Worm (Caenorhabditis elegans) whole organism, L3 larva: ENCODE data around the gene T03E6.8.

Experiments used
- aly-2 ChIP-seq: fragments of 150-350 bp; optimal IDR thresholded peaks from 2 replicates; lab custom pipeline; 2014; ENCODE audit warnings: missing biosample characterization, missing genetic modification characterization
- ama-1 ChIP-seq: fragments of 150-350 bp; optimal IDR thresholded peaks from 2 replicates; lab custom pipeline; 2018
- ceh-16 ChIP-seq: sonication (generic microtip); optimal IDR thresholded peaks from 2 replicates; lab custom pipeline; 2017; ENCODE audit warnings: missing biosample characterization, missing genetic modification characterization
- ceh-82 ChIP-seq: fragments of 150-350 bp; optimal IDR thresholded peaks from 2 replicates; lab custom pipeline; 2014; ENCODE audit warnings: missing biosample characterization, missing genetic modification characterization
- daf-12 ChIP-seq: fragments of 150-350 bp; optimal IDR thresholded peaks from 2 replicates; lab custom pipeline; 2014; ENCODE audit warnings: missing biosample characterization, missing genetic modification reagents, missing genetic modification characterization
- egl-27 ChIP-seq: sonication (generic microtip); optimal IDR thresholded peaks from 4 replicates; lab custom pipeline; 2017; ENCODE audit warnings: missing biosample characterization, missing genetic modification reagents, missing genetic modification characterization
- egl-5 ChIP-seq: fragments of 150-350 bp; optimal IDR thresholded peaks from 2 replicates; lab custom pipeline; 2017; ENCODE audit warnings: missing biosample characterization, missing genetic modification reagents, missing genetic modification characterization, inconsistent platforms
- elt-1 ChIP-seq: fragments of 150-350 bp; optimal IDR thresholded peaks from 2 replicates; lab custom pipeline; 2014; ENCODE audit warnings: missing biosample characterization, missing genetic modification characterization
- elt-2 ChIP-seq: sonication (generic microtip); optimal IDR thresholded peaks from 2 replicates; lab custom pipeline; 2016; ENCODE audit warnings: missing genetic modification reagents, mild to moderate bottlenecking, missing genetic modification characterization, missing compliant biosample characterization
- elt-3 ChIP-seq, 3 experiments: fragments of 150-350 bp in 1 of 3; sonication (generic microtip) in 2 of 3; optimal IDR thresholded peaks; 2 replicates in 2 of 3; 4 replicates in 1 of 3; lab custom pipeline; 2014 to 2017; ENCODE audit warnings: missing biosample characterization in 3 of 3, missing genetic modification characterization in 3 of 3
- fkh-2 ChIP-seq: fragments of 150-350 bp; optimal IDR thresholded peaks from 2 replicates; lab custom pipeline; 2014; ENCODE audit warnings: missing biosample characterization, missing genetic modification reagents, missing genetic modification characterization
- fos-1 ChIP-seq: fragments of 150-350 bp; optimal IDR thresholded peaks from 2 replicates; lab custom pipeline; 2014; ENCODE audit warnings: missing biosample characterization, missing genetic modification characterization
- hmg-11 ChIP-seq: sonication (generic microtip); optimal IDR thresholded peaks from 2 replicates; lab custom pipeline; 2016; ENCODE audit warnings: missing genetic modification characterization, missing compliant biosample characterization
- jun-1 ChIP-seq: fragments of 150-350 bp; optimal IDR thresholded peaks from 2 replicates; lab custom pipeline; 2014; ENCODE audit warnings: missing biosample characterization, missing genetic modification reagents, missing genetic modification characterization
- lin-39 ChIP-seq: fragments of 150-350 bp; optimal IDR thresholded peaks from 2 replicates; lab custom pipeline; 2018; ENCODE audit warnings: missing biosample characterization, missing genetic modification reagents, missing genetic modification characterization
- lsy-12 ChIP-seq: sonication (generic microtip); optimal IDR thresholded peaks from 2 replicates; lab custom pipeline; 2016; ENCODE audit warnings: mild to moderate bottlenecking, missing genetic modification characterization, missing compliant biosample characterization
- mdl-1 ChIP-seq: fragments of 150-350 bp; optimal IDR thresholded peaks from 2 replicates; lab custom pipeline; 2014; ENCODE audit warnings: missing biosample characterization, missing genetic modification characterization
- mml-1 ChIP-seq: fragments of 150-350 bp; sonication (generic microtip); optimal IDR thresholded peaks from 3 replicates; lab custom pipeline; 2014; ENCODE audit warnings: missing biosample characterization, missing genetic modification characterization
- nhr-11 ChIP-seq: fragments of 150-350 bp; optimal IDR thresholded peaks from 2 replicates; lab custom pipeline; 2014; ENCODE audit warnings: missing biosample characterization, missing genetic modification characterization
- nhr-12 ChIP-seq: fragments of 150-350 bp; optimal IDR thresholded peaks from 2 replicates; lab custom pipeline; 2014; ENCODE audit warnings: missing biosample characterization, missing genetic modification characterization
- nhr-23 ChIP-seq: fragments of 150-350 bp; optimal IDR thresholded peaks from 2 replicates; lab custom pipeline; 2014; ENCODE audit warnings: missing biosample characterization, missing genetic modification reagents, missing genetic modification characterization
- nhr-237 ChIP-seq: fragments of 150-350 bp; optimal IDR thresholded peaks from 2 replicates; lab custom pipeline; 2014; ENCODE audit warnings: missing biosample characterization, missing genetic modification characterization
- nhr-25 ChIP-seq: sonication (generic microtip); optimal IDR thresholded peaks from 2 replicates; lab custom pipeline; 2017; ENCODE audit warnings: missing biosample characterization, missing genetic modification characterization
- nhr-28 ChIP-seq: fragments of 150-350 bp; optimal IDR thresholded peaks from 2 replicates; lab custom pipeline; 2014; ENCODE audit warnings: missing biosample characterization, missing genetic modification characterization
- nhr-43 ChIP-seq: sonication (generic microtip); optimal IDR thresholded peaks from 2 replicates; lab custom pipeline; 2016; ENCODE audit warnings: mild to moderate bottlenecking, missing genetic modification characterization, missing compliant biosample characterization; ENCODE audit not compliant: poor library complexity, severe bottlenecking
- nhr-76 ChIP-seq: fragments of 150-350 bp; sonication (generic microtip); optimal IDR thresholded peaks from 5 replicates; lab custom pipeline; 2014; ENCODE audit warnings: missing biosample characterization, missing genetic modification characterization
- pqm-1 ChIP-seq: fragments of 150-350 bp; optimal IDR thresholded peaks from 2 replicates; lab custom pipeline; 2017; ENCODE audit warnings: missing biosample characterization, missing genetic modification characterization, inconsistent platforms
- sea-2 ChIP-seq: fragments of 150-350 bp; sonication (generic microtip); optimal IDR thresholded peaks from 4 replicates; lab custom pipeline; 2014; ENCODE audit warnings: missing biosample characterization, missing genetic modification reagents, missing genetic modification characterization
- skn-1 ChIP-seq: fragments of 150-350 bp; optimal IDR thresholded peaks from 2 replicates; lab custom pipeline; 2014; ENCODE audit warnings: missing biosample characterization, missing genetic modification characterization
- snpc-4 ChIP-seq: fragments of 150-350 bp; optimal IDR thresholded peaks from 2 replicates; lab custom pipeline; 2014; ENCODE audit warnings: missing biosample characterization, missing genetic modification characterization
- tbx-2 ChIP-seq: sonication (generic microtip); optimal IDR thresholded peaks from 2 replicates; lab custom pipeline; 2016; ENCODE audit warnings: mild to moderate bottlenecking, missing genetic modification characterization, missing compliant biosample characterization
- unc-39 ChIP-seq: sonication (generic microtip); optimal IDR thresholded peaks from 4 replicates; lab custom pipeline; 2017; ENCODE audit warnings: missing biosample characterization, missing genetic modification characterization
- zag-1 ChIP-seq: fragments of 150-350 bp; optimal IDR thresholded peaks from 2 replicates; lab custom pipeline; 2014; ENCODE audit warnings: missing biosample characterization, missing genetic modification characterization
- ztf-11 ChIP-seq: fragments of 150-350 bp; optimal IDR thresholded peaks from 2 replicates; lab custom pipeline; 2014; ENCODE audit warnings: missing biosample characterization, missing genetic modification characterization

T03E6.8 gene

DNA sequence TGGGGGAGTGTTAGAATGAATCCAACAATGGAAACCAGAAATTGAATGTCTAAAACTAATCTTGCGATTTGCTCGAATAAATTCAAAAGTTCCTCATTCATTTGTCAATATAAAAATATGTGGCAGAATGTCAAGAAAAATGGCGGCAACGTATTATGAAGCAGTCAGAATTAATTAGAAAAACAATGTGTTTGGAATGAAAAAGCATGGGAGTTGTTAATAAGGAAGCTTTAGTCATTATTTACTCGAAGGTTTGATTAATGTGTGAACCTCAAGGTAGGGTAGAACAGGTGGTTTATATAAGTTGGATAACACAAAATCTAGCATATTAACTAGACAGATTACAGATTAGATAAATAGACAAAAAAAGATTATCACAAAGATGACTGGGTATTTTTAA lies 35.2 kb upstream of the T03E6.8 start, which contains the start of gene srw-76:
Gene srw-76 (minus strand): TSS at position 101 of the 400 bp plus-strand sequence.
- TF ChIP-seq unc-39 (tag; lab: Kevin White, UChicago) (no peak), skn-1 (tag; lab: Kevin White, UChicago) (no peak), sea-2 (GFP tag; lab: Kevin White, UChicago) (no peak), nhr-237 (tag; lab: Kevin White, UChicago) (no peak), nhr-76 (no peak), tbx-2 (tag; lab: Kevin White, UChicago) (no peak), egl-27 (tag; lab: Kevin White, UChicago) (no peak), elt-1 (no peak), ceh-16 (tag; lab: Kevin White, UChicago) (no peak), pqm-1 (tag; lab: Kevin White, UChicago) (no peak), mml-1 (no peak), nhr-43 (no peak), nhr-23 (tag; lab: Kevin White, UChicago) (no peak), fos-1 (tag; lab: Kevin White, UChicago) (no peak)

ce11 chrV:16635911-16636310 lies 32.9 kb upstream of the T03E6.8 start, which contains the start of gene mltn-11:
mltn-11 (plus strand) TSS chrV:16636186.
- no peak for TF ChIP-seq ztf-11 (tag; lab: Kevin White, UChicago)
- peak; percentile 28 for TF ChIP-seq elt-2 (tag; lab: Kevin White, UChicago)

DNA sequence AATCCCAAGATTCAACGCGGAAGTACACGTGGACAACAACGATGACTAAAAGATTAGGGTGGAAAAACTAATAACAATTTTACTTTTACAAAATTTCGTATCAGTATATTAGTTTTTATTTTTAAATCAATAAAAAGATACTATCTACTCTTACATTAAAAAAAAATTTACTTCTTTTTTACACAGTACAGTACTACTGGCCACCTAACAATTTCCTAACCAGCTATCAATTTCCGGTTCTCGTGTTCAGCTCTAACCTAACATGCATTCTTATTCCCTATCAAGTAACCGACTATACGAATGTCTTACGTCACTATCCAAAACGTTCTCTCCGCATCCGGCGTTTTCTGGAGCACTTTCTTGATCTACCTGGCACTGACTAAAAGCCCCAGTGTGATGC lies 26.6 kb upstream of the T03E6.8 start, which contains the start of gene srd-21:
Gene srd-21 (plus strand): TSS at position 301 of the 400 bp plus-strand sequence.
- TF ChIP-seq elt-1 (no peak), nhr-11 (no peak), nhr-43 (no peak), ama-1 (lab: Kevin White, UChicago) (no peak), nhr-23 (tag; lab: Kevin White, UChicago) (no peak), aly-2 (tag; lab: Kevin White, UChicago) (no peak), lin-39 (tag; lab: Kevin White, UChicago) (no peak), nhr-76 (no peak), ztf-11 (tag; lab: Kevin White, UChicago) (no peak), snpc-4 (tag; lab: Kevin White, UChicago) (no peak), mml-1 (no peak), nhr-25 (tag; lab: Kevin White, UChicago) (no peak), elt-3 (tag; optimal IDR thresholded peaks at IDR 0.05; lab: Kevin White, UChicago) (no peak), mdl-1 (no peak), hmg-11 (no peak), ceh-82 (tag; lab: Kevin White, UChicago) (no peak), nhr-237 (tag; lab: Kevin White, UChicago) (no peak)

- no peak for TF ChIP-seq ceh-82 (tag; lab: Kevin White, UChicago)
- no peak for TF ChIP-seq ztf-11 (tag; lab: Kevin White, UChicago)
- no peak for TF ChIP-seq aly-2 (tag; lab: Kevin White, UChicago)
- TF ChIP-seq snpc-4 (tag; lab: Kevin White, UChicago) = no peak
- no peak for TF ChIP-seq egl-5 (tag; lab: Kevin White, UChicago)
- no peak for TF ChIP-seq ama-1 (lab: Kevin White, UChicago)
- no peak for TF ChIP-seq hmg-11
- no peak for TF ChIP-seq zag-1 (tag; lab: Kevin White, UChicago)
- TF ChIP-seq nhr-12 (tag; lab: Kevin White, UChicago) = no peak
- TF ChIP-seq daf-12 (tag; lab: Kevin White, UChicago) = no peak
- TF ChIP-seq tbx-2 (tag; lab: Kevin White, UChicago) = no peak
- no peak for TF ChIP-seq fkh-2 (tag; lab: Kevin White, UChicago)
- TF ChIP-seq lsy-12 = no peak
- no peak for TF ChIP-seq jun-1 (tag; lab: Kevin White, UChicago)
Observed at ce11 chrV:16628991-16629390, 26.0 kb upstream of the T03E6.8 start, which contains the start of gene W06G6.2. W06G6.2 (plus strand) TSS chrV:16629291.

DNA sequence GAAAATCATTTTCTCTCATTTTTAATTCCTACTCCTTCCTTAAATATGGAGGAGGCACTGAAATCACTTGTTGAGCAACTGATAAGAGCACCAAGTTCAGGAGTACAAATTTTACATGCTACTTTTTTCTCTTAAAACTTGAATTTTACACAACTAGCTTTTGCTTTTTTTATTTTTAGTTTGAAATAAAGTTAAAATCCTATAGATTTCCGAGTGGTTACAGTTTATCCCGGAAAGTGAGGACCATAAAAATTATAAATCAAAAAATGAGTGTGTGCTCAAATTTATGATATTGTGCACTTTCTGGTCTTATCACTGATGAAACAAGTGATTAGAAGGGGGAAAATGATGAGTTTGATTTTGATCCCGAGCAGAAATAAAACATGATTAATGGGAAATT lies 25.0 kb upstream of the T03E6.8 start, which contains the start of gene oac-53:
Gene oac-53 (minus strand): TSS at position 9 of the 400 bp plus-strand sequence.
- TF ChIP-seq nhr-28 (no peak), pqm-1 (tag; lab: Kevin White, UChicago) (peak; percentile 19), elt-2 (tag; lab: Kevin White, UChicago) (peak; percentile 73)
